Worm (Caenorhabditis elegans): ENCODE results near the gene agxt-1.

agxt-1 gene

ce11 chrII:8821140-8821595 lies 24.2 kb upstream of the agxt-1 start, which contains the start of gene F46C5.1:
Gene F46C5.1 (minus strand): TSS chrII:8821190.
- TF ChIP-seq tbx-37 (GFP tag; conservative IDR thresholded peaks at IDR 0.05) (no peak), ceh-36 (tag; optimal IDR thresholded peaks at IDR 0.05) (no peak), sea-1 (GFP tag; conservative IDR thresholded peaks at IDR 0.05) (no peak), ceh-13 (GFP tag; optimal IDR thresholded peaks at IDR 0.05) (no peak), hnd-1 (tag; optimal IDR thresholded peaks at IDR 0.05) (no peak), tbx-11 (GFP tag; IDR thresholded peaks at IDR 0.05) (no peak), flt-1 (GFP tag; IDR thresholded peaks at IDR 0.05) (no peak), ets-7 (tag; optimal IDR thresholded peaks at IDR 0.05) (no peak), tra-4 (tag; optimal IDR thresholded peaks at IDR 0.05) (no peak), B0310.2 (tag; optimal IDR thresholded peaks at IDR 0.05) (no peak), pes-1 (GFP tag; IDR thresholded peaks at IDR 0.05) (no peak), aly-1 (tag; optimal IDR thresholded peaks at IDR 0.05) (no peak), F13C5.2 (tag; optimal IDR thresholded peaks at IDR 0.05) (no peak), hmg-4 (GFP tag; optimal IDR thresholded peaks at IDR 0.05) (no peak), hmbx-1 (tag; optimal IDR thresholded peaks at IDR 0.05) (no peak), ama-1 (optimal IDR thresholded peaks at IDR 0.05) (no peak), scrt-1 (GFP tag; IDR thresholded peaks at IDR 0.05) (no peak)

- no peak for TF ChIP-seq scrt-1 (GFP tag; IDR thresholded peaks at IDR 0.05)
Observed at ce11 chrII:8822711-8823110, 22.7 kb upstream of the agxt-1 start.

ce11 chrII:8825769-8826168 lies 19.6 kb upstream of the agxt-1 start, which contains the start of gene nas-25:
Gene nas-25 (plus strand): TSS chrII:8826069.
- TF ChIP-seq F13C5.2 (tag; optimal IDR thresholded peaks at IDR 0.05) = no peak
- no peak for TF ChIP-seq hmg-4 (GFP tag; optimal IDR thresholded peaks at IDR 0.05)
- TF ChIP-seq tbx-11 (GFP tag; IDR thresholded peaks at IDR 0.05) = no peak

- TF ChIP-seq ama-1 (optimal IDR thresholded peaks at IDR 0.05) (no peak), hnd-1 (tag; optimal IDR thresholded peaks at IDR 0.05) (no peak), F13C5.2 (tag; optimal IDR thresholded peaks at IDR 0.05) (no peak), ets-7 (tag; optimal IDR thresholded peaks at IDR 0.05) (no peak), hmg-4 (GFP tag; optimal IDR thresholded peaks at IDR 0.05) (no peak), tbx-37 (GFP tag; conservative IDR thresholded peaks at IDR 0.05) (no peak), B0310.2 (tag; optimal IDR thresholded peaks at IDR 0.05) (no peak), ceh-36 (tag; optimal IDR thresholded peaks at IDR 0.05) (no peak), ceh-13 (GFP tag; optimal IDR thresholded peaks at IDR 0.05) (no peak), flt-1 (GFP tag; IDR thresholded peaks at IDR 0.05) (no peak), hmbx-1 (tag; optimal IDR thresholded peaks at IDR 0.05) (no peak), pes-1 (GFP tag; IDR thresholded peaks at IDR 0.05) (no peak)
Observed at ce11 chrII:8829189-8829588, 16.2 kb upstream of the agxt-1 start, which contains the start of gene F46C5.2. Gene F46C5.2 (minus strand): TSS chrII:8829289.

ce11 chrII:8830917-8831316 lies 14.5 kb upstream of the agxt-1 start:
- TF ChIP-seq hnd-1 (tag; optimal IDR thresholded peaks at IDR 0.05) (no peak), hmbx-1 (tag; optimal IDR thresholded peaks at IDR 0.05) (no peak), ets-7 (tag; optimal IDR thresholded peaks at IDR 0.05) (no peak), sea-1 (GFP tag; conservative IDR thresholded peaks at IDR 0.05) (no peak), tra-4 (tag; optimal IDR thresholded peaks at IDR 0.05) (no peak), tbx-11 (GFP tag; IDR thresholded peaks at IDR 0.05) (no peak), hmg-4 (GFP tag; optimal IDR thresholded peaks at IDR 0.05) (no peak), F13C5.2 (tag; optimal IDR thresholded peaks at IDR 0.05) (no peak), aly-1 (tag; optimal IDR thresholded peaks at IDR 0.05) (no peak), flt-1 (GFP tag; IDR thresholded peaks at IDR 0.05) (no peak), ama-1 (optimal IDR thresholded peaks at IDR 0.05) (no peak), ceh-13 (GFP tag; optimal IDR thresholded peaks at IDR 0.05) (no peak), scrt-1 (GFP tag; IDR thresholded peaks at IDR 0.05) (no peak), pes-1 (GFP tag; IDR thresholded peaks at IDR 0.05) (no peak), B0310.2 (tag; optimal IDR thresholded peaks at IDR 0.05) (no peak)

ce11 chrII:8832941-8833340 lies 12.5 kb upstream of the agxt-1 start:
- TF ChIP-seq ets-7 (tag; optimal IDR thresholded peaks at IDR 0.05) (no peak), flt-1 (GFP tag; IDR thresholded peaks at IDR 0.05) (no peak), tra-4 (tag; optimal IDR thresholded peaks at IDR 0.05) (no peak), tbx-37 (GFP tag; conservative IDR thresholded peaks at IDR 0.05) (no peak), scrt-1 (GFP tag; IDR thresholded peaks at IDR 0.05) (no peak), ceh-36 (tag; optimal IDR thresholded peaks at IDR 0.05) (no peak), B0310.2 (tag; optimal IDR thresholded peaks at IDR 0.05) (no peak), ceh-13 (GFP tag; optimal IDR thresholded peaks at IDR 0.05) (no peak), sea-1 (GFP tag; conservative IDR thresholded peaks at IDR 0.05) (no peak), tbx-11 (GFP tag; IDR thresholded peaks at IDR 0.05) (no peak), F13C5.2 (tag; optimal IDR thresholded peaks at IDR 0.05) (no peak), ama-1 (optimal IDR thresholded peaks at IDR 0.05) (no peak), hmbx-1 (tag; optimal IDR thresholded peaks at IDR 0.05) (no peak), aly-1 (tag; optimal IDR thresholded peaks at IDR 0.05) (no peak), hnd-1 (tag; optimal IDR thresholded peaks at IDR 0.05) (no peak), hmg-4 (GFP tag; optimal IDR thresholded peaks at IDR 0.05) (no peak), pes-1 (GFP tag; IDR thresholded peaks at IDR 0.05) (no peak)

ce11 chrII:8835857-8836256 lies 9.5 kb upstream of the agxt-1 start, which contains the start of gene F46C5.4:
Gene F46C5.4 (plus strand): TSS chrII:8836078.
- TF ChIP-seq tbx-37 (GFP tag; conservative IDR thresholded peaks at IDR 0.05) (no peak), flt-1 (GFP tag; IDR thresholded peaks at IDR 0.05) (no peak), ceh-36 (tag; optimal IDR thresholded peaks at IDR 0.05) (no peak), sea-1 (GFP tag; conservative IDR thresholded peaks at IDR 0.05) (no peak), tbx-11 (GFP tag; IDR thresholded peaks at IDR 0.05) (no peak), pes-1 (GFP tag; IDR thresholded peaks at IDR 0.05) (no peak), tra-4 (tag; optimal IDR thresholded peaks at IDR 0.05) (no peak), ets-7 (tag; optimal IDR thresholded peaks at IDR 0.05) (no peak), hnd-1 (tag; optimal IDR thresholded peaks at IDR 0.05) (no peak), hmbx-1 (tag; optimal IDR thresholded peaks at IDR 0.05) (no peak), F13C5.2 (tag; optimal IDR thresholded peaks at IDR 0.05) (no peak), ama-1 (optimal IDR thresholded peaks at IDR 0.05) (no peak), hmg-4 (GFP tag; optimal IDR thresholded peaks at IDR 0.05) (no peak), ceh-13 (GFP tag; optimal IDR thresholded peaks at IDR 0.05) (no peak), B0310.2 (tag; optimal IDR thresholded peaks at IDR 0.05) (no peak), aly-1 (tag; optimal IDR thresholded peaks at IDR 0.05) (no peak)

All from whole organism, early embryonic.